Worm (Caenorhabditis elegans) whole organism, L1 larva: ENCODE measurements around the gene cyp-34A8.

ENCODE experiments used
- ceh-90 ChIP-seq: sonication (generic microtip); optimal IDR thresholded peaks from 2 replicates; lab custom pipeline; 2016; ENCODE audit warnings: missing genetic modification characterization, missing compliant biosample characterization
- elt-2 ChIP-seq: sonication (generic microtip); optimal IDR thresholded peaks from 2 replicates; lab custom pipeline; 2016; ENCODE audit warnings: missing genetic modification characterization, mild to moderate bottlenecking, inconsistent platforms, missing compliant biosample characterization, missing genetic modification reagents
- ets-5 ChIP-seq: fragments of 200-800 bp; sonication (Bioruptor generic); IDR thresholded peaks from 2 replicates; pipeline ENCODE4 v1.3.6; 2022; ENCODE audit warnings: missing genetic modification characterization, missing compliant biosample characterization
- nhr-76 ChIP-seq: sonication (generic microtip); optimal IDR thresholded peaks from 2 replicates; lab custom pipeline; 2017; ENCODE audit warnings: missing biosample characterization, missing genetic modification characterization
- swsn-7 ChIP-seq: sonication (generic microtip); optimal IDR thresholded peaks from 2 replicates; lab custom pipeline; 2016; ENCODE audit warnings: missing genetic modification characterization, missing compliant biosample characterization
- tbx-2 ChIP-seq: sonication (generic microtip); optimal IDR thresholded peaks from 2 replicates; lab custom pipeline; 2016; ENCODE audit warnings: missing genetic modification characterization, missing compliant biosample characterization
- zag-1 ChIP-seq: fragments of 150-350 bp; optimal IDR thresholded peaks from 2 replicates; lab custom pipeline; 2014; ENCODE audit warnings: missing biosample characterization, missing genetic modification characterization
- zip-4 ChIP-seq: fragments of 200-800 bp; sonication (Bioruptor generic); optimal IDR thresholded peaks from 2 replicates; lab custom pipeline; 2018; ENCODE audit warnings: mild to moderate bottlenecking, missing genetic modification characterization, moderate library complexity, missing compliant biosample characterization

DNA sequence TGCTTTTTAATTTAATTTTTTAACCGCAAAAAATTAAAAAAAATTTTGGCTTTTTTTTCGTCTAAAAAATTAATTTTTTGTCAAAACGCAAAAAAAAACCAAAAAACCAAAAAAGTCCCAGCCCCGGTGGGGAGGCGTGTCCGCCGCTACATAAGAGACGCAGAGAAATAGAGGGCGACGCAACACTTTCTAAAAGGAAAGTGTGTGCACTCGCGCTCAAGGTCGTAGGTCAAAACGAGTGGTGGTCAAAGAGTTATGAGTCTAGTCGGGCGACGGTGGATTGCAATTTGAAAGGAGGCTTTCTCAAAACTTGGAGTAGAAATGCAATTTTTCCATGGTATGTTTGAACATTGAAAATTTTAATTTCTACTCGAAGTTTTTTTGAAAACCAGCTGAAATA is 37.0 kb upstream of the cyp-34A8 start:
- no peak for TF ChIP-seq elt-2 (tag; lab: Kevin White, UChicago)
- no peak for TF ChIP-seq zip-4
- no peak for TF ChIP-seq zag-1
- TF ChIP-seq ets-5 (GFP tag; lab: Robert Waterston, UW): no peak
- no peak for TF ChIP-seq nhr-76 (tag; lab: Kevin White, UChicago)
- no peak for TF ChIP-seq tbx-2 (tag; lab: Kevin White, UChicago)
- no peak for TF ChIP-seq ceh-90
- no peak for TF ChIP-seq swsn-7 (tag; lab: Kevin White, UChicago)
